Fruit fly (Drosophila melanogaster) whole organism, prepupa: ENCODE results near the gene CG43630.

Experiments used
- CG10669 ChIP-seq: fragments of 200-800 bp; sonication (Bioruptor generic); optimal IDR thresholded peaks from 3 replicates; lab custom pipeline; 2018; ENCODE audit warnings: missing biosample characterization, mild to moderate bottlenecking, missing genetic modification characterization, moderate library complexity
- CG11762 ChIP-seq: fragments of 200-800 bp; sonication (Bioruptor generic); optimal IDR thresholded peaks from 3 replicates; lab custom pipeline; 2016; ENCODE audit warnings: missing biosample characterization, missing genetic modification characterization; ENCODE audit not compliant: insufficient read depth
- CG15336 ChIP-seq: fragments of 200-800 bp; sonication (Bioruptor generic); IDR thresholded peaks from 2 replicates; pipeline ENCODE4 v1.3.6; 2022; ENCODE audit warnings: missing biosample characterization, missing genetic modification characterization
- CG1621 ChIP-seq: fragments of 200-800 bp; sonication (Bioruptor generic); optimal IDR thresholded peaks from 3 replicates; lab custom pipeline; 2018; ENCODE audit warnings: missing biosample characterization, mild to moderate bottlenecking, missing genetic modification characterization
- CG16779 ChIP-seq: fragments of 200-800 bp; sonication (Bioruptor generic); optimal IDR thresholded peaks from 3 replicates; lab custom pipeline; 2017; ENCODE audit warnings: missing biosample characterization, mild to moderate bottlenecking, missing genetic modification characterization
- CG31627 ChIP-seq: fragments of 200-800 bp; sonication (Bioruptor generic); optimal IDR thresholded peaks from 3 replicates; lab custom pipeline; 2016; ENCODE audit warnings: missing biosample characterization, missing genetic modification characterization
- CG32006 ChIP-seq: fragments of 200-800 bp; sonication (Bioruptor generic); optimal IDR thresholded peaks from 3 replicates; lab custom pipeline; 2017; ENCODE audit warnings: missing biosample characterization, mild to moderate bottlenecking, missing genetic modification characterization
- CG34406 ChIP-seq: fragments of 200-800 bp; sonication (Bioruptor generic); optimal IDR thresholded peaks from 3 replicates; lab custom pipeline; 2016; ENCODE audit warnings: missing biosample characterization, missing genetic modification characterization
- CG3919 ChIP-seq: fragments of 200-800 bp; sonication (Bioruptor generic); optimal IDR thresholded peaks from 3 replicates; lab custom pipeline; 2016; ENCODE audit warnings: missing biosample characterization, missing genetic modification characterization
- CG4318 ChIP-seq: fragments of 200-800 bp; sonication (Bioruptor generic); optimal IDR thresholded peaks from 3 replicates; lab custom pipeline; 2017; ENCODE audit warnings: missing biosample characterization, mild to moderate bottlenecking, missing genetic modification characterization
- CG6276 ChIP-seq: fragments of 200-800 bp; sonication (Bioruptor generic); optimal IDR thresholded peaks from 2 replicates; lab custom pipeline; 2017; ENCODE audit warnings: missing biosample characterization, mild to moderate bottlenecking, missing genetic modification characterization
- CG7368 ChIP-seq: fragments of 200-800 bp; sonication (Bioruptor generic); optimal IDR thresholded peaks from 3 replicates; lab custom pipeline; 2016; ENCODE audit warnings: missing biosample characterization, missing genetic modification characterization
- CG8119 ChIP-seq: fragments of 200-800 bp; sonication (Bioruptor generic); IDR thresholded peaks from 3 replicates; pipeline ENCODE4 v1.3.6; 2022; ENCODE audit warnings: missing biosample characterization, missing genetic modification characterization
- CG8319 ChIP-seq: fragments of 200-800 bp; sonication (Bioruptor generic); optimal IDR thresholded peaks from 3 replicates; lab custom pipeline; 2016; ENCODE audit warnings: missing biosample characterization, missing genetic modification characterization
- CG8632 ChIP-seq: fragments of 200-800 bp; sonication (Bioruptor generic); optimal IDR thresholded peaks from 3 replicates; lab custom pipeline; 2016; ENCODE audit warnings: missing biosample characterization, missing genetic modification characterization
- CG9139 ChIP-seq: fragments of 200-800 bp; sonication (Bioruptor generic); optimal IDR thresholded peaks from 3 replicates; lab custom pipeline; 2017; ENCODE audit warnings: missing biosample characterization, mild to moderate bottlenecking, missing genetic modification characterization
- Eip75B ChIP-seq: fragments of 200-800 bp; sonication (Bioruptor generic); optimal IDR thresholded peaks from 3 replicates; lab custom pipeline; 2016; ENCODE audit warnings: missing biosample characterization, missing genetic modification characterization
- Eip78C ChIP-seq: fragments of 200-800 bp; sonication (Bioruptor generic); peaks from one replicate; lab custom pipeline; 2016; ENCODE audit warnings: missing biosample characterization, missing genetic modification characterization
- Eip93F ChIP-seq: fragments of 200-800 bp; sonication (Bioruptor generic); optimal IDR thresholded peaks from 2 replicates; lab custom pipeline; 2016; ENCODE audit warnings: missing biosample characterization, mild to moderate bottlenecking, missing genetic modification characterization
- Ets21C ChIP-seq: fragments of 200-800 bp; sonication (Bioruptor generic); optimal IDR thresholded peaks from 3 replicates; lab custom pipeline; 2016; ENCODE audit warnings: missing biosample characterization, missing genetic modification characterization
- Ets96B ChIP-seq: fragments of 200-800 bp; optimal IDR thresholded peaks from 2 replicates; lab custom pipeline; 2019; ENCODE audit warnings: missing biosample characterization, mild to moderate bottlenecking, missing genetic modification characterization, moderate library complexity
- Gug ChIP-seq: fragments of 200-800 bp; sonication (Bioruptor generic); IDR thresholded peaks from 2 replicates; pipeline ENCODE4 v1.3.6; 2022; ENCODE audit warnings: missing biosample characterization, missing genetic modification characterization
- Hr38 ChIP-seq: sonication (Bioruptor generic); optimal IDR thresholded peaks from 2 replicates; lab custom pipeline; 2016; ENCODE audit warnings: missing biosample characterization, missing genetic modification characterization
- Hr39 ChIP-seq: fragments of 200-800 bp; sonication (Bioruptor generic); optimal IDR thresholded peaks from 2 replicates; lab custom pipeline; 2016; ENCODE audit warnings: missing biosample characterization, missing genetic modification characterization
- Hr4 ChIP-seq: fragments of 200-800 bp; sonication (Bioruptor generic); optimal IDR thresholded peaks from 3 replicates; lab custom pipeline; 2016; ENCODE audit warnings: missing biosample characterization, missing genetic modification characterization
- Lpt ChIP-seq: fragments of 200-800 bp; sonication (Bioruptor generic); optimal IDR thresholded peaks from 3 replicates; lab custom pipeline; 2016; ENCODE audit warnings: missing biosample characterization, missing genetic modification characterization
- Met ChIP-seq: fragments of 200-800 bp; sonication (Bioruptor generic); optimal IDR thresholded peaks from 3 replicates; lab custom pipeline; 2016; ENCODE audit warnings: missing biosample characterization, missing genetic modification characterization
- OdsH ChIP-seq: fragments of 200-800 bp; sonication (Bioruptor generic); optimal IDR thresholded peaks from 3 replicates; lab custom pipeline; 2016; ENCODE audit warnings: missing biosample characterization, missing genetic modification characterization
- Smox ChIP-seq: fragments of 200-800 bp; sonication (Bioruptor generic); optimal IDR thresholded peaks from 3 replicates; lab custom pipeline; 2016; ENCODE audit warnings: missing biosample characterization, missing genetic modification characterization
- Sox102F ChIP-seq: fragments of 200-800 bp; sonication (Bioruptor generic); optimal IDR thresholded peaks from 2 replicates; lab custom pipeline; 2016; ENCODE audit warnings: missing biosample characterization, mild to moderate bottlenecking, missing genetic modification characterization
- Sox14 ChIP-seq: fragments of 200-800 bp; sonication (Bioruptor generic); optimal IDR thresholded peaks from 3 replicates; lab custom pipeline; 2016; ENCODE audit warnings: missing biosample characterization, missing genetic modification characterization
- achi ChIP-seq: fragments of 200-800 bp; sonication (Bioruptor generic); optimal IDR thresholded peaks from 3 replicates; lab custom pipeline; 2016; ENCODE audit warnings: missing biosample characterization, missing genetic modification characterization
- cyc ChIP-seq: fragments of 200-800 bp; sonication (Bioruptor generic); optimal IDR thresholded peaks from 3 replicates; lab custom pipeline; 2016; ENCODE audit warnings: missing biosample characterization, missing genetic modification characterization
- dsx ChIP-seq: fragments of 200-800 bp; optimal IDR thresholded peaks from 3 replicates; lab custom pipeline; 2019; ENCODE audit warnings: missing biosample characterization, mild to moderate bottlenecking, missing genetic modification characterization, moderate library complexity; ENCODE audit not compliant: poor library complexity, severe bottlenecking
- eg ChIP-seq: fragments of 200-800 bp; sonication (Bioruptor generic); IDR thresholded peaks from 3 replicates; pipeline ENCODE4 v1.3.6; 2022; ENCODE audit warnings: missing biosample characterization, missing genetic modification characterization
- esn ChIP-seq: fragments of 200-800 bp; sonication (Bioruptor generic); optimal IDR thresholded peaks from 2 replicates; lab custom pipeline; 2016; ENCODE audit warnings: missing biosample characterization, mild to moderate bottlenecking, missing genetic modification characterization, moderate library complexity
- fd85E ChIP-seq: fragments of 200-800 bp; sonication (Bioruptor generic); optimal IDR thresholded peaks from 3 replicates; lab custom pipeline; 2016; ENCODE audit warnings: missing biosample characterization, missing genetic modification characterization
- fkh ChIP-seq: fragments of 200-800 bp; sonication (Bioruptor generic); optimal IDR thresholded peaks from 3 replicates; lab custom pipeline; 2017; ENCODE audit warnings: missing biosample characterization, mild to moderate bottlenecking, missing genetic modification characterization, moderate library complexity
- net ChIP-seq: fragments of 200-800 bp; sonication (Bioruptor generic); optimal IDR thresholded peaks from 3 replicates; lab custom pipeline; 2016; ENCODE audit warnings: missing biosample characterization, missing genetic modification characterization
- pdm3 ChIP-seq: fragments of 200-800 bp; sonication (Bioruptor generic); optimal IDR thresholded peaks from 3 replicates; lab custom pipeline; 2016; ENCODE audit warnings: missing biosample characterization, missing genetic modification characterization
- salr ChIP-seq, 2 experiments: fragments of 200-800 bp; sonication (Bioruptor generic); optimal IDR thresholded peaks; 3 replicates each; lab custom pipeline; 2016 to 2018; ENCODE audit warnings: missing biosample characterization in 2 of 2, missing genetic modification characterization in 2 of 2, mild to moderate bottlenecking in 1 of 2
- spab ChIP-seq: fragments of 200-800 bp; sonication (Bioruptor generic); optimal IDR thresholded peaks from 2 replicates; lab custom pipeline; 2017; ENCODE audit warnings: missing biosample characterization, mild to moderate bottlenecking, missing genetic modification characterization, missing genetic modification reagents
- ss ChIP-seq, 2 experiments: fragments of 200-800 bp; sonication (Bioruptor generic); optimal IDR thresholded peaks; 2 replicates in 1 of 2; 3 replicates in 1 of 2; lab custom pipeline; 2017 to 2018; ENCODE audit warnings: mild to moderate bottlenecking in 2 of 2, missing biosample characterization in 2 of 2, missing genetic modification characterization in 2 of 2, moderate library complexity in 1 of 2
- svp ChIP-seq: fragments of 200-800 bp; sonication (Bioruptor generic); peaks from one replicate; lab custom pipeline; 2016; ENCODE audit warnings: missing biosample characterization, missing genetic modification characterization
- vri ChIP-seq: fragments of 200-800 bp; sonication (Bioruptor generic); optimal IDR thresholded peaks from 3 replicates; lab custom pipeline; 2016; ENCODE audit warnings: missing biosample characterization, mild to moderate bottlenecking, missing genetic modification characterization

Gene CG43630

dm6 chr3R:12720344-12721200 lies 44.5 kb upstream of the CG43630 start (continued):
- TF ChIP-seq Ets21C (no peak), cyc (GFP tag; lab: Kevin White, UChicago) (no peak), Sox14 (GFP tag; lab: Kevin White, UChicago) (no peak), pdm3 (GFP tag; lab: Kevin White, UChicago) (peak; percentile 21), Sox102F (GFP tag; lab: Kevin White, UChicago) (no peak), CG3919 (no peak), CG8319 (GFP tag; lab: Kevin White, UChicago) (no peak), Eip93F (GFP tag; lab: Kevin White, UChicago) (no peak), Hr38 (GFP tag; lab: Kevin White, UChicago) (no peak), dsx (GFP tag; lab: Kevin White, UChicago) (no peak), net (no peak), salr (GFP tag; optimal IDR thresholded peaks at IDR 0.05; lab: Kevin White, UChicago) (peak in 1 of 2 experiments; percentile 13), CG4318 (GFP tag; lab: Kevin White, UChicago) (no peak), eg (no peak), CG32006 (GFP tag; lab: Kevin White, UChicago) (peak; percentile 7), CG9139 (GFP tag; lab: Kevin White, UChicago) (no peak), esn (GFP tag; lab: Kevin White, UChicago) (no peak), Eip75B (no peak), CG6276 (GFP tag; lab: Kevin White, UChicago) (no peak)

- TF ChIP-seq Hr4 (GFP tag; lab: Kevin White, UChicago) (peak; percentile 41), Eip75B (peak; percentile 39), CG16779 (peak; percentile 71), Gug (GFP tag; lab: Robert Waterston, UW) (no peak), CG15336 (GFP tag; lab: Robert Waterston, UW) (peak; percentile 67), CG7368 (GFP tag; lab: Kevin White, UChicago) (peak; percentile 33), fd85E (GFP tag; lab: Kevin White, UChicago) (peak; percentile 36), Hr39 (peak; percentile 21), esn (GFP tag; lab: Kevin White, UChicago) (peak; percentile 68), CG34406 (peak; percentile 79), Smox (peak; percentile 42), Sox14 (GFP tag; lab: Kevin White, UChicago) (peak; percentile 9), CG11762 (GFP tag; lab: Kevin White, UChicago) (no peak), achi (GFP tag; lab: Kevin White, UChicago) (peak; percentile 66), fkh (GFP tag; lab: Kevin White, UChicago) (no peak), Eip78C (GFP tag; lab: Kevin White, UChicago) (peak; percentile 80), Eip93F (GFP tag; lab: Kevin White, UChicago) (no peak), CG8119 (GFP tag; lab: Robert Waterston, UW) (peak; percentile 51; the same call in 1 of the 3 replicates), spab (peak; percentile 47), Met (peak; percentile 28), CG8319 (GFP tag; lab: Kevin White, UChicago) (peak; percentile 56), CG31627 (GFP tag; lab: Kevin White, UChicago) (peak; percentile 19), ss (GFP tag; optimal IDR thresholded peaks at IDR 0.05; lab: Kevin White, UChicago) (peak; percentile 49), CG8632 (GFP tag; lab: Kevin White, UChicago) (peak; percentile 80), CG9139 (GFP tag; lab: Kevin White, UChicago) (peak; percentile 22), CG4318 (GFP tag; lab: Kevin White, UChicago) (peak; percentile 39), Ets96B (peak; percentile 78), CG10669 (GFP tag; lab: Kevin White, UChicago) (peak; percentile 64), eg (peak; percentile 50), pdm3 (GFP tag; lab: Kevin White, UChicago) (peak; percentile 44), vri (GFP tag; lab: Kevin White, UChicago) (peak; percentile 46), svp (GFP tag; lab: Kevin White, UChicago) (peak; percentile 7), CG1621 (tag; lab: Kevin White, UChicago) (peak; percentile 13), net (peak; percentile 39), Lpt (no peak), OdsH (GFP tag; lab: Kevin White, UChicago) (peak; percentile 47), cyc (GFP tag; lab: Kevin White, UChicago) (peak; percentile 19), Ets21C (no peak)
Measured at dm6 chr3R:12719627-12720343, 43.7 kb upstream of the CG43630 start.
